Worm (Caenorhabditis elegans) whole organism, L1 larva: ENCODE data around the gene F56D6.18.

Experiments
- Y116A8C.19 ChIP-seq: sonication (generic microtip); optimal IDR thresholded peaks from 2 replicates; lab custom pipeline; 2016; ENCODE audit warnings: missing compliant biosample characterization, missing genetic modification characterization, borderline replicate concordance
- aha-1 ChIP-seq: fragments of 150-350 bp; optimal IDR thresholded peaks from 2 replicates; lab custom pipeline; 2014; ENCODE audit warnings: missing biosample characterization, missing genetic modification characterization
- alr-1 ChIP-seq: fragments of 200-800 bp; sonication (Bioruptor generic); optimal IDR thresholded peaks from 2 replicates; lab custom pipeline; 2018; ENCODE audit warnings: borderline replicate concordance, mild to moderate bottlenecking, missing genetic modification characterization, missing compliant biosample characterization
- ama-1 ChIP-seq: fragments of 150-350 bp; optimal IDR thresholded peaks from 2 replicates; lab custom pipeline; 2014
- ceh-8 ChIP-seq: fragments of 200-800 bp; sonication (Bioruptor generic); optimal IDR thresholded peaks from 2 replicates; lab custom pipeline; 2018; ENCODE audit warnings: mild to moderate bottlenecking, missing genetic modification characterization, moderate library complexity, missing compliant biosample characterization
- ceh-90 ChIP-seq: sonication (generic microtip); optimal IDR thresholded peaks from 2 replicates; lab custom pipeline; 2016; ENCODE audit warnings: missing genetic modification characterization, missing compliant biosample characterization
- dpl-1 ChIP-seq, 3 experiments: fragments of 150-350 bp in 2 of 3; sonication (generic microtip) in 1 of 3; optimal IDR thresholded peaks; 2 replicates each; lab custom pipeline; 2014 to 2017; ENCODE audit warnings: missing biosample characterization in 3 of 3, missing genetic modification characterization in 3 of 3, missing genetic modification reagents in 3 of 3
- dsc-1 ChIP-seq: sonication (generic microtip); optimal IDR thresholded peaks from 2 replicates; lab custom pipeline; 2016; ENCODE audit warnings: mild to moderate bottlenecking, missing genetic modification characterization, missing compliant biosample characterization
- efl-1 ChIP-seq, 4 experiments: fragments of 150-350 bp; optimal IDR thresholded peaks in 3 of 4; peaks in 1 of 4; 1 replicate in 1 of 4; 2 replicates in 3 of 4; lab custom pipeline; 2014; ENCODE audit warnings: missing biosample characterization in 2 of 4, missing genetic modification characterization in 2 of 4, missing genetic modification reagents in 2 of 4
- efl-3 ChIP-seq: fragments of 200-800 bp; sonication (Bioruptor generic); optimal IDR thresholded peaks from 2 replicates; lab custom pipeline; 2018; ENCODE audit warnings: mild to moderate bottlenecking, missing genetic modification characterization, missing compliant biosample characterization
- egl-13 ChIP-seq: sonication (generic microtip); optimal IDR thresholded peaks from 2 replicates; lab custom pipeline; 2016; ENCODE audit warnings: missing genotype, missing genetic modification reagents, missing genetic modification characterization, missing compliant biosample characterization
- egl-27 ChIP-seq, 2 experiments: fragments of 150-350 bp in 1 of 2; sonication (generic microtip); optimal IDR thresholded peaks; 3 replicates each; lab custom pipeline; 2017 to 2018; ENCODE audit warnings: missing biosample characterization in 2 of 2, missing genetic modification characterization in 2 of 2, missing genetic modification reagents in 2 of 2
- elt-2 ChIP-seq: sonication (generic microtip); optimal IDR thresholded peaks from 2 replicates; lab custom pipeline; 2016; ENCODE audit warnings: missing genetic modification characterization, mild to moderate bottlenecking, inconsistent platforms, missing compliant biosample characterization, missing genetic modification reagents
- fkh-10 ChIP-seq: sonication (generic microtip); optimal IDR thresholded peaks from 2 replicates; lab custom pipeline; 2017; ENCODE audit warnings: missing biosample characterization, missing genetic modification reagents, missing genetic modification characterization
- fkh-4 ChIP-seq: sonication (generic microtip); optimal IDR thresholded peaks from 2 replicates; lab custom pipeline; 2016; ENCODE audit warnings: missing compliant biosample characterization, missing genetic modification characterization, borderline replicate concordance
- fkh-8 ChIP-seq: sonication (generic microtip); optimal IDR thresholded peaks from 2 replicates; lab custom pipeline; 2016; ENCODE audit warnings: mild to moderate bottlenecking, missing genetic modification characterization, missing compliant biosample characterization
- irx-1 ChIP-seq: sonication (generic microtip); optimal IDR thresholded peaks from 2 replicates; lab custom pipeline; 2016; ENCODE audit warnings: missing genetic modification characterization, missing compliant biosample characterization
- isw-1 ChIP-seq: fragments of 200-800 bp; sonication (Bioruptor generic); IDR thresholded peaks from 2 replicates; pipeline ENCODE4 v1.3.6; 2022; ENCODE audit warnings: missing genetic modification characterization, missing compliant biosample characterization
- jun-1 ChIP-seq: fragments of 150-350 bp; optimal IDR thresholded peaks from 2 replicates; lab custom pipeline; 2014; ENCODE audit warnings: missing biosample characterization, missing genetic modification reagents, missing genetic modification characterization
- lsy-2 ChIP-seq, 2 experiments: fragments of 150-350 bp; optimal IDR thresholded peaks; 2 replicates each; lab custom pipeline; 2014; ENCODE audit warnings: missing biosample characterization in 2 of 2, missing genetic modification characterization in 2 of 2
- mef-2 ChIP-seq: fragments of 150-350 bp; optimal IDR thresholded peaks from 2 replicates; lab custom pipeline; 2014; ENCODE audit warnings: missing biosample characterization, missing genetic modification characterization
- mep-1 ChIP-seq: fragments of 150-350 bp; optimal IDR thresholded peaks from 2 replicates; lab custom pipeline; 2014; ENCODE audit warnings: missing biosample characterization, missing genetic modification characterization
- nhr-11 ChIP-seq: fragments of 150-350 bp; optimal IDR thresholded peaks from 2 replicates; lab custom pipeline; 2014; ENCODE audit warnings: missing biosample characterization, missing genetic modification characterization
- nhr-20 ChIP-seq: sonication (generic microtip); optimal IDR thresholded peaks from 2 replicates; lab custom pipeline; 2016; ENCODE audit warnings: mild to moderate bottlenecking, missing genetic modification characterization, missing compliant biosample characterization
- nhr-76 ChIP-seq: sonication (generic microtip); optimal IDR thresholded peaks from 2 replicates; lab custom pipeline; 2017; ENCODE audit warnings: missing biosample characterization, missing genetic modification characterization
- nhr-77 ChIP-seq: fragments of 150-350 bp; optimal IDR thresholded peaks from 2 replicates; lab custom pipeline; 2014; ENCODE audit warnings: missing biosample characterization, missing genetic modification characterization
- nhr-84 ChIP-seq: sonication (generic microtip); optimal IDR thresholded peaks from 2 replicates; lab custom pipeline; 2017; ENCODE audit warnings: missing biosample characterization, missing genetic modification characterization
- pag-3 ChIP-seq: sonication (generic microtip); optimal IDR thresholded peaks from 2 replicates; lab custom pipeline; 2017; ENCODE audit warnings: missing genetic modification characterization, mild to moderate bottlenecking, missing compliant biosample characterization, antibody characterized with exemption, borderline replicate concordance; ENCODE audit not compliant: insufficient read depth
- pax-3 ChIP-seq: fragments of 200-800 bp; sonication (Bioruptor generic); optimal IDR thresholded peaks from 2 replicates; lab custom pipeline; 2018; ENCODE audit warnings: mild to moderate bottlenecking, missing genetic modification characterization, moderate library complexity, missing compliant biosample characterization
- rnt-1 ChIP-seq: sonication (generic microtip); optimal IDR thresholded peaks from 2 replicates; lab custom pipeline; 2016; ENCODE audit warnings: mild to moderate bottlenecking, missing genetic modification characterization, moderate library complexity, missing compliant biosample characterization
- sptf-1 ChIP-seq: fragments of 150-350 bp; optimal IDR thresholded peaks from 2 replicates; lab custom pipeline; 2014; ENCODE audit warnings: missing biosample characterization, missing genetic modification characterization
- unc-130 ChIP-seq: fragments of 150-350 bp; optimal IDR thresholded peaks from 2 replicates; lab custom pipeline; 2017; ENCODE audit warnings: missing biosample characterization, missing genetic modification characterization, inconsistent platforms
- unc-98 ChIP-seq: fragments of 200-800 bp; sonication (Bioruptor generic); IDR thresholded peaks from 2 replicates; pipeline ENCODE4 v1.3.6; 2022; ENCODE audit warnings: missing genetic modification characterization, missing compliant biosample characterization
- vab-15 ChIP-seq: sonication (generic microtip); optimal IDR thresholded peaks from 2 replicates; lab custom pipeline; 2017; ENCODE audit warnings: missing genotype, mild to moderate bottlenecking, missing genetic modification characterization, missing compliant biosample characterization
- xbp-1 ChIP-seq: sonication (generic microtip); optimal IDR thresholded peaks from 2 replicates; lab custom pipeline; 2016; ENCODE audit warnings: missing genetic modification characterization, missing compliant biosample characterization
- zip-4 ChIP-seq: fragments of 200-800 bp; sonication (Bioruptor generic); optimal IDR thresholded peaks from 2 replicates; lab custom pipeline; 2018; ENCODE audit warnings: mild to moderate bottlenecking, missing genetic modification characterization, moderate library complexity, missing compliant biosample characterization
- ztf-11 ChIP-seq, 2 experiments: sonication (generic microtip); optimal IDR thresholded peaks; 2 replicates each; lab custom pipeline; 2016 to 2017; ENCODE audit warnings: missing genetic modification characterization in 2 of 2, missing biosample characterization in 1 of 2, missing compliant biosample characterization in 1 of 2
- ztf-4 ChIP-seq: fragments of 150-350 bp; optimal IDR thresholded peaks from 2 replicates; lab custom pipeline; 2014; ENCODE audit warnings: missing biosample characterization, missing genetic modification characterization

Gene F56D6.18

DNA sequence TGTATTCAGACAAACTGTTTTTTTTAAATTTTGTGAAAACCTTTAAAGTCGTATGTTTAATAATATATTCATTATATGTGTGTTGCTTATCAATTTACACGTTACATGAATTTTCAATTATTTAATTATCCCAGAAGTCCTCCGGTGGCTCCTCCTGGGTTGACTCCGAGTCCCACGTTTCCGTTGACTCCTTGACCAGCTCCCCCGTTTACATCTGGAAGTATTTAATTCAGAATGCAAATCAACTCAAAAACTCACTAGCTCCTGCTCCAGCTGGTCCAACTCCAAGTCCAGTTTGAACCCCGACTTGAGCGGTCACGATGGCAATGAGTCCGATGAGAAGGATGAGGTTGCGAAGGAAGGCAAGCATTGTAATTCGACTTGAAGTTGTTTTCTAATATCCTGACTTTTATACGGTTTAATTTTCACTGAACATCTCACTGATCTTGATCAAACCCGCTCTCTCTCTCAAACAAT, 17.7 kb downstream of the F56D6.18 start, which contains the start of gene F56D6.8:
Gene F56D6.8 (minus strand): TSS at position 427 of the 477 bp plus-strand sequence.
- TF ChIP-seq aha-1 (no peak), fkh-4 (tag; lab: Kevin White, UChicago) (peak; percentile 45), efl-3 (GFP tag; lab: Kevin White, UChicago) (no peak), unc-98 (GFP tag; lab: Robert Waterston, UW) (no peak), nhr-77 (tag; lab: Kevin White, UChicago) (no peak), nhr-84 (tag; lab: Kevin White, UChicago) (no peak), alr-1 (no peak), xbp-1 (no peak), egl-13 (tag; lab: Kevin White, UChicago) (no peak), unc-130 (no peak), mep-1 (no peak), efl-1 (optimal IDR thresholded peaks at IDR 0.05; lab: Kevin White, UChicago) (no peak), efl-1 (GFP tag; optimal IDR thresholded peaks at IDR 0.05 in 1 of 2; lab: Kevin White, UChicago) (peak in 1 of 2 experiments; percentile 67), sptf-1 (no peak), jun-1 (tag; lab: Kevin White, UChicago) (no peak), dsc-1 (tag; lab: Kevin White, UChicago) (peak; percentile 75)

DNA sequence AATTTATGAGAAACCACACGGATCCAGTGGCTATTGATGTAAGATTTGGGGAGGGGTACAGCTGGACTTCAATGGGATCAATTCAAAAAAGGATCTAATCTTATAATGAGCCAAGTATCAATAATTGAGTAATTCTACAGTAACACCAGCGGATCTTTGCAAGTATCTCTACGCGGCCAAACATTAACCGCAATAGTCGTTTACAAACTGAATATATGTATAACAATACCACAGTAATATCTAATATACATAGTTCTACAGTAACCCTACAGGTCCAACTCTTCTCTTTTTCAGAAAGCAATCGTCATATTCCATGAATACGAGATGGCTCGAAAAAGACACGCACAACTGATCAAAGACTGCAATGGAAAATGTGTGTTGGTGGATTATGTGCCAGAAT, 19.7 kb downstream of the F56D6.18 start, which contains the start of gene F56D6.9:
Gene F56D6.9 (plus strand): TSS at position 301 of the 400 bp plus-strand sequence.
- TF ChIP-seq elt-2 (tag; lab: Kevin White, UChicago) (no peak), Y116A8C.19 (tag; lab: Kevin White, UChicago) (no peak), unc-130 (no peak)

DNA sequence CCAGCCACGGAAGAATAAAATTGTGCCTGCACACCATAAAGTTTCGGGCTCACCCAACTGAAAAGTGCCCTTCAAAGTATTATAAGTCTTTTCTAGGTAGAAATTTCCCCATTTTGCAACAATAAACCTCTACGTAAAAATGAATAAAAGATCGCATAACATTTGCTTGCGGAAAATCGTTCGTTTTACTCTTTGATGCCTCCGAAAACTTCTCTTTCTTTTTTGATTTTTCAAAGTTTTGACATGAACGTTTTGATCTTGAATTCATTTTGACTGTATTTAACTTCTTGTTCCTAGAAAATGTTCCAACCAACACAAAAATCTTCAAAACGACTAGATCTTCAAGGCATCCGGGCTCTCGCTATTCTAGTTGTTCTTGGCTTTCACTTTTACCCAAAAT, 22.8 kb downstream of the F56D6.18 start, which contains the start of gene oac-21:
Gene oac-21 (plus strand): TSS at position 301 of the 400 bp plus-strand sequence.
- TF ChIP-seq aha-1 (no peak), lsy-2 (tag; optimal IDR thresholded peaks at IDR 0.05; lab: Kevin White, UChicago) (no peak), pag-3 (tag; lab: Kevin White, UChicago) (no peak), nhr-20 (no peak), nhr-11 (tag; lab: Kevin White, UChicago) (no peak), mef-2 (no peak), mep-1 (no peak), nhr-76 (tag; lab: Kevin White, UChicago) (no peak), ceh-8 (GFP tag; lab: Kevin White, UChicago) (no peak), ztf-11 (tag; optimal IDR thresholded peaks at IDR 0.05; lab: Kevin White, UChicago) (no peak), isw-1 (no peak), irx-1 (tag; lab: Kevin White, UChicago) (no peak), pax-3 (no peak), vab-15 (tag; lab: Kevin White, UChicago) (no peak), zip-4 (GFP tag; lab: Kevin White, UChicago) (no peak), fkh-8 (tag; lab: Kevin White, UChicago) (no peak), egl-27 (tag; optimal IDR thresholded peaks at IDR 0.05; lab: Kevin White, UChicago) (no peak), ztf-4 (tag; lab: Kevin White, UChicago) (no peak), efl-1 (optimal IDR thresholded peaks at IDR 0.05; lab: Kevin White, UChicago) (no peak), efl-1 (GFP tag; optimal IDR thresholded peaks at IDR 0.05 in 1 of 2; lab: Kevin White, UChicago) (no peak)
- TF ChIP-seq, all 84 proteins: peak for 0

DNA sequence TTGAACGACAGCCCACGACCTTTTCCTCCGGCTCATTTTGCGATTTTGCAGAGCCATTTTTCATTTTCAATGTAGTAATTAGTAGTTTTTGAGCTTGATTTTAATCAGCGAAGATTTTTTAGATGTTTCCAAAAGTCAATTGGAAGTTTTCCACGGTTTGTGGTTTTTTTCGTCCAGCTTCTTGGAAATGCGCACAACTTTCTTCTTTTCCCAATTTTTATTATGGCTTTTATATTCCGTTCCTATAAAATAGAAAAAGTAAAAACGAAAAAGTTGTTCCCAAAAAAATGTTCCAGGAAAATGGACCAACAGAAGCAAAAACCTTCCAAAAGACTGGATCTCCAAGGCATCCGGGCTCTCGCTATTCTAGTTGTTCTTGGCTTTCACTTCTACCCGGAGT, 26.4 kb downstream of the F56D6.18 start, which contains the start of gene oac-22:
Gene oac-22 (plus strand): TSS at position 301 of the 400 bp plus-strand sequence.
- no peak for TF ChIP-seq rnt-1 (tag; lab: Kevin White, UChicago)
- TF ChIP-seq dpl-1 (GFP tag; optimal IDR thresholded peaks at IDR 0.05; lab: Kevin White, UChicago), result no peak
- TF ChIP-seq ceh-90 (tag; lab: Kevin White, UChicago), result no peak
- no peak for TF ChIP-seq fkh-10 (GFP tag; lab: Kevin White, UChicago)
- TF ChIP-seq ceh-8 (GFP tag; lab: Kevin White, UChicago), result no peak
- TF ChIP-seq ama-1 (lab: Kevin White, UChicago), result no peak
